Fruit fly (Drosophila melanogaster) ovary, adult (tissue): ENCODE results near the gene CG17375.

Experiments used
- CG17801 ChIP-seq: fragments of 200-800 bp; optimal IDR thresholded peaks from 2 replicates; lab custom pipeline; 2019; ENCODE audit warnings: missing biosample characterization, mild to moderate bottlenecking, missing genetic modification characterization, moderate library complexity; ENCODE audit not compliant: partially characterized antibody

CG17375 gene

dm6 chr2L:6773645-6774044 is 31.9 kb downstream of the CG17375 start, which contains the start of gene CG17378:
Gene CG17378 (plus strand): TSS chr2L:6774041.
- TF ChIP-seq CG17801 (GFP tag; lab: Kevin White, UChicago), result no peak

DNA sequence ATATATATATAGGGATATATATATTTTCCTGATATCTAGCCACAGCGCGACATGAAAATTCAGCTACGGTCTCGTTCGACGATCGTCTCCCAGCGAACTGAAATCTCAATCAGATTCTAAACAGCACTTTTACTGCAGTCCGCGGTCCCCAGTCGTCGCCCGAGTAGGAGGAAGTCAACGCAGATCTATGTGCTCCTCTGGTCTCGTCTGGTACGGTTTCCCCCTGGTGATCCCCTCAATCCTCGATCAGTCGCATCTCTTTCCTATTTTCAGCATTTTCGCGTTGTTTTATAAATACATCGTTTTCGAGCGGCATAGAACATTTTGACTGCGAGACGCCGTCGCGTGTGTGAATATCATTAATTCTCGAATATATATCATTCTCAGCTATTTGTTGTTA is 32.9 kb downstream of the CG17375 start, which contains the start of gene LUBEL:
TSS of gene LUBEL (minus strand) at position 101 of the 400 bp plus-strand sequence.
- no peak for TF ChIP-seq CG17801 (GFP tag; lab: Kevin White, UChicago)

DNA sequence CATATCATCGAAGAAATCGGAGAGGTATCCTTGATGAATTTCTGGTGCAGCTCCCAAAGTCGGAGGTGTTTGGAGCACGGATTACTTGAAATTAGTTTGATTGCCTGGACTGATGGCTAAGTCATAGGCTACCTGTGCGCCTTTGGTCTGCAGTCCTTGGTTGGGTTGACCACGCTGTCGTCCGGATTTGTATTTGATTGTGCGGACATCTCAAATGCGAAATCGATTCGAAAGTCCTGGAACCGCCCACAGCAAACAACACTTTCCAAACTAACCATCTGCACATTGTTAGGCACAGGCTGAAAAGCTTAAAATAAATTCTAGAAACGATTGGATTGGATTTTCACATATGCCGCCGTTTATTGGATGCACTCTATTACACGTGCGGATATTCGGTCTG is 46.1 kb downstream of the CG17375 start, which contains the start of gene CG11322:
TSS of gene CG11322 (minus strand) at position 101 of the 400 bp plus-strand sequence.
- no peak for TF ChIP-seq CG17801 (GFP tag; lab: Kevin White, UChicago)
